Worm (Caenorhabditis elegans): ENCODE results near the gene mttu-1.

- no peak for TF ChIP-seq blmp-1 (tag; optimal IDR thresholded peaks at IDR 0.05; ENCODE audit: insufficient read depth)
- TF ChIP-seq ztf-1 (GFP tag; conservative IDR thresholded peaks at IDR 0.05): no peak
- no peak for TF ChIP-seq nhr-25 (tag; optimal IDR thresholded peaks at IDR 0.05)
- TF ChIP-seq elt-3 (tag; optimal IDR thresholded peaks at IDR 0.05): no peak
- TF ChIP-seq unc-62 (GFP tag; optimal IDR thresholded peaks at IDR 0.05): no peak
- no peak for TF ChIP-seq mdl-1 (tag; optimal IDR thresholded peaks at IDR 0.05)
- TF ChIP-seq zag-1 (tag; optimal IDR thresholded peaks at IDR 0.05): no peak
- TF ChIP-seq aly-2 (tag; optimal IDR thresholded peaks at IDR 0.05): no peak
- no peak for TF ChIP-seq fos-1 (tag; optimal IDR thresholded peaks at IDR 0.05)
Measured at ce11 chrIV:11344288-11344687, 47.6 kb upstream of the mttu-1 start.
